Fruit fly (Drosophila melanogaster): ENCODE measurements around the gene CG34112.
A peak's percentile ranks its signal among the peaks of the same experiment; 100 is the strongest.

Gene CG34112

DNA sequence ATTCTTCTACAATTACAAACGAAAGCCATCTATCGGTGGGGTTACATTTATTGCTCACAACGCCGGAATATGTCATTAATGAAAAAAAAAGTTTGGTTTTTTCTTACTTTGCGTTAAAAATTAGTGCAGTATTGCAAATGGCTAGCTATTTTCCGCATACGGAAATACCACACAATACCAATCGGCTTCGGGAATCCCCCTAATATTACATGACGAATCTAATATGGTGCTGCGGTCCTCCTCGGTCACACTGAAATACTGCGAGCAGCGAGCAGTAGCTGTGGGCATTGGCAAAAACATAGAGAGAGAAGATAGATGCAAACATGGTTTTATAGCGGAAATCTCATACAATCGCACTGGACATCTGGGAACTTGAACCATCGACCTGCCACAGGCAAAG is 6.6 kb downstream of the CG34112 start, which contains the start of gene tub (continued):
- TF ChIP-seq hb (GFP tag; IDR thresholded peaks at IDR 0.05; ENCODE audit: partially characterized antibody) (no peak), wdn (GFP tag; IDR thresholded peaks at IDR 0.05) (no peak), CG34224 (GFP tag; IDR thresholded peaks at IDR 0.05; ENCODE audit: partially characterized antibody) (0 out of 3 replicates have a peak, but pooled peaks have one; percentile 30), fru (optimal IDR thresholded peaks at IDR 0.05) (no peak), CG18476 (GFP tag; optimal IDR thresholded peaks at IDR 0.05) (no peak), Ada2b (GFP tag; IDR thresholded peaks at IDR 0.05) (no peak), oc (tag; optimal IDR thresholded peaks at IDR 0.05) (no peak), ERR (GFP tag; optimal IDR thresholded peaks at IDR 0.05) (no peak), CG12236 (GFP tag; optimal IDR thresholded peaks at IDR 0.05) (no peak), ATbp (GFP tag; optimal IDR thresholded peaks at IDR 0.05) (no peak), ranshi (GFP tag; IDR thresholded peaks at IDR 0.05) (no peak), ato (GFP tag; IDR thresholded peaks at IDR 0.05; ENCODE audit: partially characterized antibody) (no peak), dpn (GFP tag; optimal IDR thresholded peaks at IDR 0.05) (peak; percentile 33 to 56), Sin3A (optimal IDR thresholded peaks at IDR 0.05) (peak; percentile 16), PHDP (tag; optimal IDR thresholded peaks at IDR 0.05) (peak; percentile 44), Ravus (GFP tag; IDR thresholded peaks at IDR 0.05) (no peak), Ssrp (tag; optimal IDR thresholded peaks at IDR 0.05) (no peak), HLH54F (GFP tag; optimal IDR thresholded peaks at IDR 0.05) (peak; percentile 28), Abd-B (GFP tag; optimal IDR thresholded peaks at IDR 0.05) (no peak), CG11504 (tag; optimal IDR thresholded peaks at IDR 0.05) (no peak), Usf (GFP tag; optimal IDR thresholded peaks at IDR 0.05) (no peak), Xbp1 (GFP tag; optimal IDR thresholded peaks at IDR 0.05) (peak; percentile 63), tgo (GFP tag; IDR thresholded peaks at IDR 0.05) (no peak), Vsx1 (GFP tag; optimal IDR thresholded peaks at IDR 0.05) (no peak), unpg (GFP tag; optimal IDR thresholded peaks at IDR 0.05) (no peak), CG33557 (GFP tag; optimal IDR thresholded peaks at IDR 0.05) (no peak), CG32532 (GFP tag; IDR thresholded peaks at IDR 0.05) (peak; percentile 62), zen (tag; optimal IDR thresholded peaks at IDR 0.05) (peak; percentile 67), CkIIα-i1 (GFP tag; IDR thresholded peaks at IDR 0.05) (no peak), CG8281 (tag; optimal IDR thresholded peaks at IDR 0.05) (no peak), CG6791 (GFP tag; IDR thresholded peaks at IDR 0.05; ENCODE audit: partially characterized antibody) (no peak), luna (GFP tag; optimal IDR thresholded peaks at IDR 0.05) (no peak), bbx (GFP tag; IDR thresholded peaks at IDR 0.05; ENCODE audit: partially characterized antibody) (peak; percentile 27; the same call in 1 of the 2 replicates), Dbx (GFP tag; IDR thresholded peaks at IDR 0.05) (peak; percentile 37; the same call in 1 of the 3 replicates), H2.0 (GFP tag; IDR thresholded peaks at IDR 0.05) (no peak), twi (tag; optimal IDR thresholded peaks at IDR 0.05) (peak; percentile 39), Asciz (GFP tag; optimal IDR thresholded peaks at IDR 0.05) (no peak), CG11560 (tag; IDR thresholded peaks at IDR 0.05) (no peak), ash1 (GFP tag; optimal IDR thresholded peaks at IDR 0.05) (no peak), dati (GFP tag; IDR thresholded peaks at IDR 0.05) (no peak), Six4 (GFP tag; optimal IDR thresholded peaks at IDR 0.05) (peak; percentile 27), CG10366 (GFP tag; IDR thresholded peaks at IDR 0.05) (peak; percentile 27; the same call in 1 of the 2 replicates), CG2120 (GFP tag; optimal IDR thresholded peaks at IDR 0.05) (peak; percentile 65), nerfin-2 (GFP tag; IDR thresholded peaks at IDR 0.05; ENCODE audit: partially characterized antibody) (no peak), Mrtf (GFP tag; IDR thresholded peaks at IDR 0.05) (no peak), CG9215 (GFP tag; IDR thresholded peaks at IDR 0.05) (no peak), Meics (GFP tag; optimal IDR thresholded peaks at IDR 0.05) (peak; percentile 29), jumu (GFP tag; optimal IDR thresholded peaks at IDR 0.05) (peak; percentile 13), en (GFP tag; optimal IDR thresholded peaks at IDR 0.05) (no peak), Doc3 (GFP tag; IDR thresholded peaks at IDR 0.05; ENCODE audit: partially characterized antibody) (no peak), Rx (GFP tag; IDR thresholded peaks at IDR 0.05) (no peak), CG17359 (tag; optimal IDR thresholded peaks at IDR 0.05) (peak; percentile 34)
